Worm (Caenorhabditis elegans): Measurements from ENCODE around the gene F57A8.6.
A peak's percentile ranks its signal among the peaks of the same experiment; 100 is the strongest.

Gene F57A8.6

ce11 chrV:10098429-10098828, 24.7 kb upstream of the F57A8.6 start, which contains the start of gene ugt-47 (continued):
- TF ChIP-seq sdz-12 (GFP tag; optimal IDR thresholded peaks at IDR 0.05): no peak
- TF ChIP-seq skn-1 (tag; optimal IDR thresholded peaks at IDR 0.05): no peak
- TF ChIP-seq zip-11 (GFP tag; IDR thresholded peaks at IDR 0.05): no peak
- TF ChIP-seq mdt-29 (GFP tag; IDR thresholded peaks at IDR 0.05): no peak
- no peak for TF ChIP-seq Y75B8A.6 (GFP tag; IDR thresholded peaks at IDR 0.05)
- TF ChIP-seq dve-1 (tag; optimal IDR thresholded peaks at IDR 0.05; ENCODE audit: insufficient read depth): peak; percentile 56
- no peak for TF ChIP-seq arid-1 (GFP tag; conservative IDR thresholded peaks at IDR 0.05)
- no peak for TF ChIP-seq mxl-3 (GFP tag; optimal IDR thresholded peaks at IDR 0.05)
- no peak for TF ChIP-seq F44E2.7 (GFP tag; IDR thresholded peaks at IDR 0.05)
- no peak for TF ChIP-seq lin-13 (GFP tag; optimal IDR thresholded peaks at IDR 0.05)
- no peak for TF ChIP-seq ctbp-1 (GFP tag; IDR thresholded peaks at IDR 0.05)
- no peak for TF ChIP-seq zfp-2 (tag; optimal IDR thresholded peaks at IDR 0.05)
- TF ChIP-seq spr-1 (tag; optimal IDR thresholded peaks at IDR 0.05): no peak
- no peak for TF ChIP-seq lin-39 (tag; optimal IDR thresholded peaks at IDR 0.05)
- no peak for TF ChIP-seq mxl-2 (GFP tag; conservative IDR thresholded peaks at IDR 0.05)
- no peak for TF ChIP-seq spr-3 (GFP tag; optimal IDR thresholded peaks at IDR 0.05)
- TF ChIP-seq madf-9 (GFP tag; conservative IDR thresholded peaks at IDR 0.05): no peak

- TF ChIP-seq cey-2 (tag; optimal IDR thresholded peaks at IDR 0.05; ENCODE audit: borderline replicate concordance, insufficient read depth) (no peak), F37D6.2 (tag; optimal IDR thresholded peaks at IDR 0.05) (no peak), daf-8 (GFP tag; IDR thresholded peaks at IDR 0.05) (no peak), F49E8.2 (tag; optimal IDR thresholded peaks at IDR 0.05; ENCODE audit: borderline replicate concordance) (no peak), dpl-1 (GFP tag; optimal IDR thresholded peaks at IDR 0.05) (no peak), F44E2.7 (GFP tag; IDR thresholded peaks at IDR 0.05) (no peak), dmd-6 (GFP tag; IDR thresholded peaks at IDR 0.05) (peak; percentile 66), fkh-10 (GFP tag; optimal IDR thresholded peaks at IDR 0.05) (no peak), zfp-2 (tag; optimal IDR thresholded peaks at IDR 0.05) (no peak), F26F4.8 (GFP tag; conservative IDR thresholded peaks at IDR 0.05) (no peak), jun-1 (tag; optimal IDR thresholded peaks at IDR 0.05) (no peak), D1046.2 (GFP tag; IDR thresholded peaks at IDR 0.05) (no peak), nhr-10 (tag; optimal IDR thresholded peaks at IDR 0.05) (no peak), fos-1 (tag; optimal IDR thresholded peaks at IDR 0.05) (no peak), sdz-12 (GFP tag; optimal IDR thresholded peaks at IDR 0.05) (no peak), spr-1 (tag; optimal IDR thresholded peaks at IDR 0.05) (no peak), egl-27 (tag; optimal IDR thresholded peaks at IDR 0.05) (no peak), nhr-28 (tag; optimal IDR thresholded peaks at IDR 0.05) (peak; percentile 80), lin-1 (GFP tag; IDR thresholded peaks at IDR 0.05) (no peak), ctbp-1 (GFP tag; IDR thresholded peaks at IDR 0.05) (no peak), unc-39 (tag; optimal IDR thresholded peaks at IDR 0.05) (no peak), hmg-1.1 (GFP tag; IDR thresholded peaks at IDR 0.05) (no peak), dve-1 (tag; optimal IDR thresholded peaks at IDR 0.05; ENCODE audit: insufficient read depth) (peak; percentile 52), set-16 (GFP tag; IDR thresholded peaks at IDR 0.05) (no peak), lsy-2 (tag; optimal IDR thresholded peaks at IDR 0.05) (no peak), daf-16 (GFP tag; optimal IDR thresholded peaks at IDR 0.05) (no peak), daf-16 (tag; optimal IDR thresholded peaks at IDR 0.05) (peak; percentile 40), pqm-1 (tag; optimal IDR thresholded peaks at IDR 0.05) (peak; percentile 86), skn-1 (tag; optimal IDR thresholded peaks at IDR 0.05) (no peak), ceh-28 (tag; optimal IDR thresholded peaks at IDR 0.05) (no peak), nhr-6 (tag; optimal IDR thresholded peaks at IDR 0.05) (no peak), madf-9 (GFP tag; conservative IDR thresholded peaks at IDR 0.05) (no peak), pha-4 (GFP tag; IDR thresholded peaks at IDR 0.05) (no peak), pha-4 (tag; optimal IDR thresholded peaks at IDR 0.05) (no peak), zfp-3 (GFP tag; conservative IDR thresholded peaks at IDR 0.05) (no peak), mxl-2 (GFP tag; conservative IDR thresholded peaks at IDR 0.05) (no peak), nhr-48 (tag; optimal IDR thresholded peaks at IDR 0.05) (no peak), mes-2 (tag; optimal IDR thresholded peaks at IDR 0.05; ENCODE audit: poor library complexity, severe bottlenecking) (no peak), daf-12 (tag; optimal IDR thresholded peaks at IDR 0.05) (no peak), duxl-1 (tag; optimal IDR thresholded peaks at IDR 0.05; ENCODE audit: poor library complexity) (no peak), egl-43 (GFP tag; IDR thresholded peaks at IDR 0.05) (no peak)
Measured at ce11 chrV:10096932-10097331, 23.2 kb upstream of the F57A8.6 start.

Measured in whole organism, L4 larva.